Worm (Caenorhabditis elegans): ENCODE results near the gene F57H12.6.
A peak's percentile ranks its signal among the peaks of the same experiment; 100 is the strongest.

F57H12.6 gene

ce11 chrIV:8019772-8020496, 43.8 kb upstream of the F57H12.6 start, which contains the start of gene dnc-4 (continued):
- TF ChIP-seq efl-1 (optimal IDR thresholded peaks at IDR 0.05) = peak; percentile 8 to 36
- peak in 1 of 2 experiments; percentile 36 for TF ChIP-seq efl-1 (GFP tag; optimal IDR thresholded peaks at IDR 0.05 in 1 of 2)
- no peak for TF ChIP-seq fos-1 (tag; optimal IDR thresholded peaks at IDR 0.05)
- TF ChIP-seq ceh-82 (tag; optimal IDR thresholded peaks at IDR 0.05) = peak in 1 of 3 experiments; percentile 39
- no peak for TF ChIP-seq hlh-4 (tag; optimal IDR thresholded peaks at IDR 0.05)
- TF ChIP-seq pax-3 (tag; optimal IDR thresholded peaks at IDR 0.05) = no peak
- no peak for TF ChIP-seq zag-1 (tag; optimal IDR thresholded peaks at IDR 0.05)
- no peak for TF ChIP-seq F16B12.6 (tag; optimal IDR thresholded peaks at IDR 0.05)
- no peak for TF ChIP-seq nhr-19 (GFP tag; conservative IDR thresholded peaks at IDR 0.05)
- no peak for TF ChIP-seq fkh-10 (GFP tag; optimal IDR thresholded peaks at IDR 0.05)
- TF ChIP-seq mep-1 (tag; optimal IDR thresholded peaks at IDR 0.05) = peak; percentile 71
- TF ChIP-seq hpl-2 (GFP tag; optimal IDR thresholded peaks at IDR 0.05) = no peak
- TF ChIP-seq mab-9 (GFP tag; IDR thresholded peaks at IDR 0.05) = no peak
- TF ChIP-seq nhr-20 (tag; optimal IDR thresholded peaks at IDR 0.05) = peak; percentile 7
- TF ChIP-seq sptf-1 (tag; optimal IDR thresholded peaks at IDR 0.05) = no peak
- TF ChIP-seq dpl-1 (GFP tag; optimal IDR thresholded peaks at IDR 0.05) = peak in 1 of 3 experiments; percentile 39
- no peak for TF ChIP-seq fkh-8 (tag; optimal IDR thresholded peaks at IDR 0.05)
- TF ChIP-seq ceh-8 (GFP tag; optimal IDR thresholded peaks at IDR 0.05) = no peak
- no peak for TF ChIP-seq aha-1 (tag; optimal IDR thresholded peaks at IDR 0.05)
- no peak for TF ChIP-seq unc-30 (tag; optimal IDR thresholded peaks at IDR 0.05)
- peak; percentile 0 for TF ChIP-seq tbx-2 (tag; optimal IDR thresholded peaks at IDR 0.05)
- TF ChIP-seq nhr-28 (tag; optimal IDR thresholded peaks at IDR 0.05) = no peak
- TF ChIP-seq nhr-84 (tag; optimal IDR thresholded peaks at IDR 0.05) = no peak
- TF ChIP-seq elt-3 (tag; optimal IDR thresholded peaks at IDR 0.05) = no peak
- peak; percentile 73 for TF ChIP-seq rnt-1 (tag; optimal IDR thresholded peaks at IDR 0.05)
- TF ChIP-seq unc-130 (tag; optimal IDR thresholded peaks at IDR 0.05) = no peak
- TF ChIP-seq dsc-1 (tag; optimal IDR thresholded peaks at IDR 0.05) = no peak
- TF ChIP-seq zip-4 (GFP tag; optimal IDR thresholded peaks at IDR 0.05) = no peak
- no peak for TF ChIP-seq lin-15B (tag; optimal IDR thresholded peaks at IDR 0.05)
- TF ChIP-seq nhr-76 (tag; optimal IDR thresholded peaks at IDR 0.05) = no peak
- no peak for TF ChIP-seq ces-1 (GFP tag; optimal IDR thresholded peaks at IDR 0.05)
- TF ChIP-seq mef-2 (tag; optimal IDR thresholded peaks at IDR 0.05) = no peak
- TF ChIP-seq snpc-4 (tag; optimal IDR thresholded peaks at IDR 0.05) = no peak
- TF ChIP-seq mdl-1 (tag; optimal IDR thresholded peaks at IDR 0.05) = no peak
- TF ChIP-seq blmp-1 (tag; optimal IDR thresholded peaks at IDR 0.05) = peak; percentile 3
- TF ChIP-seq pag-3 (tag; optimal IDR thresholded peaks at IDR 0.05; ENCODE audit: borderline replicate concordance, insufficient read depth) = no peak
- TF ChIP-seq nhr-47 (tag; optimal IDR thresholded peaks at IDR 0.05) = peak; percentile 24
- TF ChIP-seq egl-13 (tag; optimal IDR thresholded peaks at IDR 0.05) = peak; percentile 3
- no peak for TF ChIP-seq xbp-1 (tag; optimal IDR thresholded peaks at IDR 0.05)

ce11 chrIV:8016694-8017093, 40.6 kb upstream of the F57H12.6 start, which contains the start of gene elpc-4:
TSS of gene elpc-4 (plus strand) at chrIV:8016994.
- no peak for TF ChIP-seq dpl-1 (GFP tag; optimal IDR thresholded peaks at IDR 0.05)
- no peak for TF ChIP-seq nhr-11 (tag; optimal IDR thresholded peaks at IDR 0.05)
- TF ChIP-seq tlp-1 (tag; optimal IDR thresholded peaks at IDR 0.05) = no peak
- TF ChIP-seq xbp-1 (tag; optimal IDR thresholded peaks at IDR 0.05) = no peak
- no peak for TF ChIP-seq dsc-1 (tag; optimal IDR thresholded peaks at IDR 0.05)
- no peak for TF ChIP-seq nhr-85 (tag)
- no peak for TF ChIP-seq unc-62 (GFP tag; optimal IDR thresholded peaks at IDR 0.05)
- TF ChIP-seq aha-1 (tag; optimal IDR thresholded peaks at IDR 0.05) = no peak
- TF ChIP-seq rnt-1 (tag; optimal IDR thresholded peaks at IDR 0.05) = no peak
- no peak for TF ChIP-seq nhr-20 (tag; optimal IDR thresholded peaks at IDR 0.05)
- no peak for TF ChIP-seq sptf-1 (tag; optimal IDR thresholded peaks at IDR 0.05)
- no peak for TF ChIP-seq nhr-90 (tag; optimal IDR thresholded peaks at IDR 0.05; ENCODE audit: poor library complexity)
- TF ChIP-seq ceh-88 (GFP tag; IDR thresholded peaks at IDR 0.05) = no peak
- TF ChIP-seq ztf-11 (tag; optimal IDR thresholded peaks at IDR 0.05) = no peak
- no peak for TF ChIP-seq ceh-63 (GFP tag; optimal IDR thresholded peaks at IDR 0.05)
- TF ChIP-seq skn-1 (tag; optimal IDR thresholded peaks at IDR 0.05) = no peak
- TF ChIP-seq nhr-237 (tag; optimal IDR thresholded peaks at IDR 0.05) = no peak
- TF ChIP-seq lin-39 (tag; optimal IDR thresholded peaks at IDR 0.05) = no peak
- no peak for TF ChIP-seq elt-2 (tag; optimal IDR thresholded peaks at IDR 0.05)
- no peak for TF ChIP-seq nhr-76 (tag; optimal IDR thresholded peaks at IDR 0.05)

Measured in whole organism, L1 larva.